Worm (Caenorhabditis elegans) whole organism, early embryonic: ENCODE data around the gene col-94.

Experiments used
- B0310.2 ChIP-seq: sonication (generic microtip); optimal IDR thresholded peaks from 2 replicates; lab custom pipeline; 2016; ENCODE audit warnings: mild to moderate bottlenecking, missing genetic modification characterization, missing compliant biosample characterization
- aly-1 ChIP-seq: sonication (generic microtip); optimal IDR thresholded peaks from 2 replicates; lab custom pipeline; 2016; ENCODE audit warnings: missing genetic modification characterization, missing compliant biosample characterization
- ama-1 ChIP-seq: fragments of 150-350 bp; optimal IDR thresholded peaks from 2 replicates; lab custom pipeline; 2014
- ceh-13 ChIP-seq: fragments of 200-800 bp; sonication (Bioruptor generic); optimal IDR thresholded peaks from 2 replicates; lab custom pipeline; 2018; ENCODE audit warnings: mild to moderate bottlenecking, missing genetic modification characterization, missing compliant biosample characterization
- ceh-36 ChIP-seq: sonication (generic microtip); optimal IDR thresholded peaks from 2 replicates; lab custom pipeline; 2016; ENCODE audit warnings: missing genetic modification characterization, inconsistent platforms, missing compliant biosample characterization
- flt-1 ChIP-seq: fragments of 200-800 bp; sonication (Bioruptor generic); IDR thresholded peaks from 2 replicates; pipeline ENCODE4 v1.3.6; 2022; ENCODE audit warnings: missing genetic modification characterization, missing compliant biosample characterization
- hmbx-1 ChIP-seq: sonication (generic microtip); optimal IDR thresholded peaks from 2 replicates; lab custom pipeline; 2016; ENCODE audit warnings: mild to moderate bottlenecking, missing genetic modification characterization, missing compliant biosample characterization
- hmg-4 ChIP-seq: fragments of 200-800 bp; sonication (Bioruptor generic); optimal IDR thresholded peaks from 2 replicates; lab custom pipeline; 2018; ENCODE audit warnings: mild to moderate bottlenecking, missing genetic modification characterization, missing compliant biosample characterization
- hnd-1 ChIP-seq: sonication (generic microtip); optimal IDR thresholded peaks from 2 replicates; lab custom pipeline; 2016; ENCODE audit warnings: missing genetic modification characterization, missing compliant biosample characterization
- pes-1 ChIP-seq: fragments of 200-800 bp; sonication (Bioruptor generic); IDR thresholded peaks from 2 replicates; pipeline ENCODE4 v1.3.6; 2022; ENCODE audit warnings: missing genetic modification reagents, missing genetic modification characterization, missing compliant biosample characterization
- scrt-1 ChIP-seq: fragments of 200-800 bp; sonication (Bioruptor generic); IDR thresholded peaks from 2 replicates; pipeline ENCODE4 v1.3.6; 2022; ENCODE audit warnings: missing genetic modification characterization, missing compliant biosample characterization
- sea-1 ChIP-seq: fragments of 200-800 bp; sonication (Bioruptor generic); conservative IDR thresholded peaks from 2 replicates; pipeline ENCODE4 v1.3.6; 2022; ENCODE audit warnings: missing genetic modification characterization, missing compliant biosample characterization
- tbx-11 ChIP-seq: fragments of 200-800 bp; sonication (Bioruptor generic); IDR thresholded peaks from 2 replicates; pipeline ENCODE4 v1.3.6; 2022; ENCODE audit warnings: missing genetic modification characterization, missing compliant biosample characterization

DNA sequence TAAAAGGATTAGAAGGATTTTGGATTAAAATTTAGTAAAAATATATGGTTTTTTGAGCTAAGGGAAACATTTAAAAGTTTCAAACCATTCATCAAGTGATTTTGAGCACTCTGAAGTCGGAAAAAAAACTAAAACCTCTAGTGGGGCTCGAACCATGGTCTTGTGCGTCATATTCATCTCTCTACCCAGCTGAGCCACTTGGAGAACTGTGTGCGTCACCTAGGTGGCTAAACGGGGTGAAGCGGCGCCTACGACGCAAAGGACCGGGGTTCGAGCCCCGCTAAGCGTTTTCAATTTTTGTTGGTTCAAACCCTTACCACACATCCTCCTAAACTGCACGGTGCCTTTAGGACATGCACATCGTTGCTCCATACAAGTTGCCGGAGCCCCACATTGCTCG lies 27.3 kb downstream of the col-94 start:
- no peak for TF ChIP-seq ceh-36 (tag; lab: Kevin White, UChicago)
- TF ChIP-seq hmg-4 (GFP tag; lab: Kevin White, UChicago) = no peak
- no peak for TF ChIP-seq ceh-13 (GFP tag; lab: Kevin White, UChicago)
- TF ChIP-seq flt-1 (GFP tag; lab: Robert Waterston, UW) = no peak
- no peak for TF ChIP-seq ama-1 (lab: Kevin White, UChicago)
- TF ChIP-seq hnd-1 (tag; lab: Kevin White, UChicago) = no peak
- no peak for TF ChIP-seq scrt-1
- TF ChIP-seq pes-1 (GFP tag; lab: Robert Waterston, UW) = no peak
- TF ChIP-seq B0310.2 = no peak
- TF ChIP-seq aly-1 (tag; lab: Kevin White, UChicago) = no peak
- TF ChIP-seq tbx-11 = no peak
- no peak for TF ChIP-seq hmbx-1 (tag; lab: Kevin White, UChicago)
- no peak for TF ChIP-seq sea-1
